Fruit fly (Drosophila melanogaster) whole organism, embryonic: ENCODE results near the gene CG3726.

ENCODE experiments used
- Aef1 ChIP-seq: fragments of 200-800 bp; sonication (Bioruptor generic); IDR thresholded peaks from 3 replicates; pipeline ENCODE4 v1.3.6; 2022; ENCODE audit warnings: missing biosample characterization, missing genetic modification characterization
- Bteb2 ChIP-seq: fragments of 200-800 bp; sonication (Bioruptor generic); optimal IDR thresholded peaks from 2 replicates; lab custom pipeline; 2016; ENCODE audit warnings: missing biosample characterization, missing genetic modification characterization
- CG10147 ChIP-seq: fragments of 200-800 bp; sonication (Bioruptor generic); optimal IDR thresholded peaks from 2 replicates; lab custom pipeline; 2019; ENCODE audit warnings: missing biosample characterization, mild to moderate bottlenecking, missing genetic modification characterization, moderate library complexity
- CG10654 ChIP-seq: fragments of 200-800 bp; sonication (Bioruptor generic); optimal IDR thresholded peaks from 2 replicates; lab custom pipeline; 2016; ENCODE audit warnings: missing biosample characterization, missing genetic modification characterization
- CG10979 ChIP-seq: fragments of 200-800 bp; sonication (Bioruptor generic); optimal IDR thresholded peaks from 2 replicates; lab custom pipeline; 2018; ENCODE audit warnings: missing biosample characterization, mild to moderate bottlenecking, missing genetic modification characterization, moderate library complexity
- CG12104 ChIP-seq: fragments of 200-800 bp; sonication (Bioruptor generic); optimal IDR thresholded peaks from 3 replicates; lab custom pipeline; 2016; ENCODE audit warnings: missing biosample characterization, missing genetic modification characterization
- CG12236 ChIP-seq: fragments of 200-800 bp; sonication (Bioruptor generic); optimal IDR thresholded peaks from 2 replicates; lab custom pipeline; 2016; ENCODE audit warnings: missing biosample characterization, missing genetic modification characterization
- CG12769 ChIP-seq: fragments of 200-800 bp; sonication (Bioruptor generic); optimal IDR thresholded peaks from 2 replicates; lab custom pipeline; 2019; ENCODE audit warnings: missing biosample characterization, mild to moderate bottlenecking, missing genetic modification characterization, moderate library complexity
- CG13424 ChIP-seq: fragments of 200-800 bp; sonication (Bioruptor generic); optimal IDR thresholded peaks from 2 replicates; lab custom pipeline; 2019; ENCODE audit warnings: missing biosample characterization, mild to moderate bottlenecking, missing genetic modification characterization, moderate library complexity
- CG14710 ChIP-seq: fragments of 200-800 bp; sonication (Bioruptor generic); optimal IDR thresholded peaks from 3 replicates; lab custom pipeline; 2019; ENCODE audit warnings: missing biosample characterization, mild to moderate bottlenecking, missing genetic modification characterization, moderate library complexity
- CG1647 ChIP-seq: fragments of 200-800 bp; sonication (Bioruptor generic); optimal IDR thresholded peaks from 3 replicates; lab custom pipeline; 2016; ENCODE audit warnings: missing biosample characterization, missing genetic modification characterization
- CG17328 ChIP-seq: fragments of 200-800 bp; sonication (Bioruptor generic); IDR thresholded peaks from 2 replicates; pipeline ENCODE4 v1.3.6; 2022; ENCODE audit warnings: missing biosample characterization, missing genetic modification characterization
- CG17612 ChIP-seq: fragments of 200-800 bp; sonication (Bioruptor generic); IDR thresholded peaks from 2 replicates; pipeline ENCODE4 v1.3.6; 2022; ENCODE audit warnings: missing biosample characterization, missing genetic modification characterization
- CG18476 ChIP-seq: fragments of 200-800 bp; sonication (Bioruptor generic); optimal IDR thresholded peaks from 2 replicates; lab custom pipeline; 2016; ENCODE audit warnings: missing biosample characterization, mild to moderate bottlenecking, missing genetic modification characterization
- CG2116 ChIP-seq: fragments of 200-800 bp; sonication (Bioruptor generic); optimal IDR thresholded peaks from 3 replicates; lab custom pipeline; 2018; ENCODE audit warnings: missing biosample characterization, mild to moderate bottlenecking, missing genetic modification characterization
- CG2129 ChIP-seq: fragments of 200-800 bp; sonication (Bioruptor generic); IDR thresholded peaks from 2 replicates; pipeline ENCODE4 v1.3.6; 2022; ENCODE audit warnings: missing biosample characterization, missing genetic modification characterization; ENCODE audit not compliant: partially characterized antibody
- CG2678 ChIP-seq: fragments of 200-800 bp; sonication (Bioruptor generic); optimal IDR thresholded peaks from 3 replicates; lab custom pipeline; 2019; ENCODE audit warnings: missing biosample characterization, mild to moderate bottlenecking, missing genetic modification characterization, moderate library complexity
- CG32772 ChIP-seq: fragments of 200-800 bp; sonication (Bioruptor generic); IDR thresholded peaks from 2 replicates; pipeline ENCODE4 v1.3.6; 2022; ENCODE audit warnings: missing biosample characterization, missing genetic modification characterization
- CG7357 ChIP-seq: fragments of 200-800 bp; sonication (Bioruptor generic); IDR thresholded peaks from 3 replicates; pipeline ENCODE4 v1.3.6; 2022; ENCODE audit warnings: missing biosample characterization, missing genetic modification characterization
- CG7556 ChIP-seq: fragments of 200-800 bp; sonication (Bioruptor generic); optimal IDR thresholded peaks from 2 replicates; lab custom pipeline; 2017; ENCODE audit warnings: missing biosample characterization, mild to moderate bottlenecking, missing genetic modification characterization
- CG7745 ChIP-seq: fragments of 200-800 bp; sonication (Bioruptor generic); optimal IDR thresholded peaks from 2 replicates; lab custom pipeline; 2018; ENCODE audit warnings: missing biosample characterization, mild to moderate bottlenecking, missing genetic modification characterization, moderate library complexity
- CG9437 ChIP-seq: fragments of 200-800 bp; sonication (Bioruptor generic); optimal IDR thresholded peaks from 2 replicates; lab custom pipeline; 2018; ENCODE audit warnings: missing biosample characterization, mild to moderate bottlenecking, missing genetic modification characterization
- CG9797 ChIP-seq: fragments of 200-800 bp; sonication (Bioruptor generic); optimal IDR thresholded peaks from 3 replicates; lab custom pipeline; 2018; ENCODE audit warnings: missing biosample characterization, mild to moderate bottlenecking, missing genetic modification characterization
- D19B ChIP-seq: fragments of 200-800 bp; sonication (Bioruptor generic); optimal IDR thresholded peaks from 2 replicates; lab custom pipeline; 2017; ENCODE audit warnings: missing biosample characterization, mild to moderate bottlenecking, missing genetic modification characterization
- Dbx ChIP-seq: fragments of 200-800 bp; sonication (Bioruptor generic); IDR thresholded peaks from 3 replicates; pipeline ENCODE4 v1.3.6; 2022; ENCODE audit warnings: missing biosample characterization, missing genetic modification characterization
- Dip2 ChIP-seq: fragments of 200-800 bp; sonication (Bioruptor generic); IDR thresholded peaks from 2 replicates; pipeline ENCODE4 v1.3.6; 2022; ENCODE audit warnings: missing biosample characterization, missing genetic modification characterization
- Drgx ChIP-seq: fragments of 200-800 bp; sonication (Bioruptor generic); IDR thresholded peaks from 2 replicates; pipeline ENCODE4 v1.3.6; 2022; ENCODE audit warnings: missing biosample characterization, missing genetic modification characterization
- HLH3B ChIP-seq: fragments of 200-800 bp; sonication (Bioruptor generic); IDR thresholded peaks from 2 replicates; pipeline ENCODE4 v1.3.6; 2022; ENCODE audit warnings: missing biosample characterization, missing genetic modification characterization
- Hand ChIP-seq: fragments of 200-800 bp; sonication (Bioruptor generic); optimal IDR thresholded peaks from 2 replicates; lab custom pipeline; 2017; ENCODE audit warnings: mild to moderate bottlenecking, missing biosample characterization, missing genetic modification reagents, missing genetic modification characterization
- NfI ChIP-seq: fragments of 200-800 bp; sonication (Bioruptor generic); optimal IDR thresholded peaks from 3 replicates; lab custom pipeline; 2018; ENCODE audit warnings: missing biosample characterization, mild to moderate bottlenecking, missing genetic modification characterization, moderate library complexity
- Ravus ChIP-seq: fragments of 200-800 bp; sonication (Bioruptor generic); IDR thresholded peaks from 2 replicates; pipeline ENCODE4 v1.3.6; 2022; ENCODE audit warnings: missing biosample characterization, missing genetic modification characterization
- Six4 ChIP-seq: fragments of 200-800 bp; sonication (Bioruptor generic); optimal IDR thresholded peaks from 2 replicates; lab custom pipeline; 2016; ENCODE audit warnings: missing biosample characterization, missing genetic modification characterization
- Trl ChIP-seq, 3 experiments: fragments of >200 bp in 2 of 3; fragments of 200-800 bp in 1 of 3; sonication (Bioruptor generic) in 1 of 3; optimal IDR thresholded peaks; 2 replicates in 1 of 3; 3 replicates in 2 of 3; lab custom pipeline; 2016 to 2017; ENCODE audit warnings: missing biosample characterization in 1 of 3, missing genetic modification characterization in 1 of 3
- Usf ChIP-seq: fragments of 200-800 bp; sonication (Bioruptor generic); optimal IDR thresholded peaks from 2 replicates; lab custom pipeline; 2017; ENCODE audit warnings: missing genotype, missing biosample characterization, missing genetic modification characterization
- amos ChIP-seq: fragments of 200-800 bp; sonication (Bioruptor generic); IDR thresholded peaks from 2 replicates; pipeline ENCODE4 v1.3.6; 2022; ENCODE audit warnings: missing biosample characterization, missing genetic modification characterization; ENCODE audit not compliant: partially characterized antibody
- ato ChIP-seq: fragments of 200-800 bp; sonication (Bioruptor generic); IDR thresholded peaks from 2 replicates; pipeline ENCODE4 v1.3.6; 2022; ENCODE audit warnings: missing biosample characterization, missing genetic modification characterization; ENCODE audit not compliant: partially characterized antibody
- br ChIP-seq: fragments of >200 bp; optimal IDR thresholded peaks from 2 replicates; lab custom pipeline; 2017
- btn ChIP-seq: fragments of 200-800 bp; sonication (Bioruptor generic); optimal IDR thresholded peaks from 2 replicates; lab custom pipeline; 2016; ENCODE audit warnings: missing biosample characterization, missing genetic modification characterization
- cg ChIP-seq: fragments of 200-800 bp; sonication (Bioruptor generic); optimal IDR thresholded peaks from 3 replicates; lab custom pipeline; 2019; ENCODE audit warnings: missing biosample characterization, mild to moderate bottlenecking, missing genetic modification characterization, moderate library complexity
- exex ChIP-seq: fragments of 200-800 bp; sonication (Bioruptor generic); optimal IDR thresholded peaks from 4 replicates; lab custom pipeline; 2018; ENCODE audit warnings: missing biosample characterization, mild to moderate bottlenecking, missing genetic modification characterization, moderate library complexity
- grn ChIP-seq: fragments of 200-800 bp; sonication (Bioruptor generic); optimal IDR thresholded peaks from 3 replicates; lab custom pipeline; 2017; ENCODE audit warnings: missing biosample characterization, missing genetic modification characterization
- gsb-n ChIP-seq: fragments of 200-800 bp; sonication (Bioruptor generic); optimal IDR thresholded peaks from 3 replicates; lab custom pipeline; 2018; ENCODE audit warnings: missing biosample characterization, mild to moderate bottlenecking, missing genetic modification characterization
- ham ChIP-seq: fragments of 200-800 bp; sonication (Bioruptor generic); IDR thresholded peaks from 2 replicates; pipeline ENCODE4 v1.3.6; 2022; ENCODE audit warnings: missing biosample characterization, missing genetic modification characterization
- jing ChIP-seq: fragments of 200-800 bp; sonication (Bioruptor generic); optimal IDR thresholded peaks from 2 replicates; lab custom pipeline; 2018; ENCODE audit warnings: missing biosample characterization, mild to moderate bottlenecking, missing genetic modification characterization
- kah ChIP-seq: fragments of 200-800 bp; sonication (Bioruptor generic); optimal IDR thresholded peaks from 2 replicates; lab custom pipeline; 2018; ENCODE audit warnings: missing biosample characterization, mild to moderate bottlenecking, missing genetic modification characterization
- lab ChIP-seq: fragments of 200-800 bp; sonication (Bioruptor generic); optimal IDR thresholded peaks from 3 replicates; lab custom pipeline; 2017; ENCODE audit warnings: missing biosample characterization, missing genetic modification characterization, mild to moderate bottlenecking, moderate library complexity, missing genetic modification reagents
- mirr ChIP-seq: fragments of 200-800 bp; sonication (Bioruptor generic); optimal IDR thresholded peaks from 3 replicates; lab custom pipeline; 2018; ENCODE audit warnings: missing biosample characterization, mild to moderate bottlenecking, missing genetic modification characterization
- pros ChIP-seq: fragments of 200-800 bp; sonication (Bioruptor generic); optimal IDR thresholded peaks from 3 replicates; lab custom pipeline; 2019; ENCODE audit warnings: missing biosample characterization, mild to moderate bottlenecking, missing genetic modification characterization, moderate library complexity
- sim ChIP-seq: fragments of 200-800 bp; sonication (Bioruptor generic); IDR thresholded peaks from 2 replicates; pipeline ENCODE4 v1.3.6; 2022; ENCODE audit warnings: missing biosample characterization, missing genetic modification characterization
- vfl ChIP-seq: fragments of 200-800 bp; sonication (Bioruptor generic); optimal IDR thresholded peaks from 2 replicates; lab custom pipeline; 2016; ENCODE audit warnings: missing biosample characterization, missing genetic modification characterization

Gene CG3726

DNA sequence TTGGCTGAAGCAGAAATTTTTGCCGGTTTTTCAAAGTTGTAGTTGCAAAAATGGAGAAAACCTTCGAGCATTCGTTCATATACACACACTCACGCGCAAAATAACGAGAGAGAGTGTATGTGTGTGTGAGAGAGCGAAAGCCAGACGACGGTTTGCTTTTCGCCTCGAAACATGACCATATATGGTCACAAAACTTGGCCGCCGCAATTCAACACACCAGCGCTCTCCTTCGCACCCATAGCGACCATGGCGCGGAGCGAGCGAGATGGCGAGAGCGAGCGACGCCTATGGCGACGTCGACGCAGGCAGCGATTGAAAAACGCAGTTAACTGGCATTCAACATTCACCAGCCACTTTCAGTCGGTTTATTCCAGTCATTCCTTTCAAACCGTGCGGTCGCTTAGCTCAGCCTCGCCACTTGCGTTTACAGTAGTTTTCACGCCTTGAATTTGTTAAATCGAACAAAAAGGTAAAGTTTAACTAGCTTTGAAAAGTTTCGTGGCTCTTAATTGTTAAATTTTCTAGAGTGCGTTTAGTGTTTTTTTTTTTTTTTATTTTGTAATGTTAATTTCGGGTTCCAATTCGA lies 15.2 kb upstream of the CG3726 start (continued):
- no peak for TF ChIP-seq CG10654 (GFP tag; lab: Kevin White, UChicago)
- no peak for TF ChIP-seq CG12236 (GFP tag; lab: Kevin White, UChicago)
- TF ChIP-seq jing (GFP tag; lab: Kevin White, UChicago), result no peak
- TF ChIP-seq CG2129 (GFP tag; lab: Robert Waterston, UW), result no peak
- peak; percentile 65 for TF ChIP-seq CG12769
- TF ChIP-seq CG7357 (GFP tag; lab: Robert Waterston, UW), result no peak
- TF ChIP-seq br (lab: Kevin White, UChicago), result no peak
- TF ChIP-seq CG7745 (tag; lab: Kevin White, UChicago), result no peak
- TF ChIP-seq Dbx, result peak; percentile 77; the same call in 2 of the 3 replicates
- TF ChIP-seq CG2678 (tag; lab: Kevin White, UChicago), result peak; percentile 19
- peak; percentile 11; the same call in 1 of the 2 replicates for TF ChIP-seq amos (GFP tag; lab: Robert Waterston, UW)
- no peak for TF ChIP-seq CG10147 (GFP tag; lab: Kevin White, UChicago)
- no peak for TF ChIP-seq Bteb2 (GFP tag; lab: Kevin White, UChicago)
- no peak for TF ChIP-seq HLH3B (GFP tag; lab: Robert Waterston, UW)
- TF ChIP-seq NfI, result no peak
- TF ChIP-seq sim (GFP tag; lab: Robert Waterston, UW), result no peak
- no peak for TF ChIP-seq vfl
- no peak for TF ChIP-seq CG32772
- peak; percentile 90 for TF ChIP-seq cg (GFP tag; lab: Kevin White, UChicago)
- TF ChIP-seq D19B (GFP tag; lab: Kevin White, UChicago), result no peak
- TF ChIP-seq CG14710 (tag; lab: Kevin White, UChicago), result no peak
- TF ChIP-seq CG12104, result no peak
- peak; percentile 44 for TF ChIP-seq pros (GFP tag; lab: Kevin White, UChicago)
- TF ChIP-seq btn (GFP tag; lab: Kevin White, UChicago), result no peak
- peak; percentile 24 for TF ChIP-seq kah
- TF ChIP-seq mirr (GFP tag; lab: Kevin White, UChicago), result no peak
- no peak for TF ChIP-seq CG13424 (tag; lab: Kevin White, UChicago)
- no peak for TF ChIP-seq Six4 (GFP tag; lab: Kevin White, UChicago)
- TF ChIP-seq Aef1 (GFP tag; lab: Robert Waterston, UW), result no peak
- TF ChIP-seq CG17328, result no peak
- TF ChIP-seq ham (GFP tag; lab: Robert Waterston, UW), result no peak
- no peak for TF ChIP-seq Usf (GFP tag; lab: Kevin White, UChicago)
- no peak for TF ChIP-seq Hand (GFP tag; lab: Kevin White, UChicago)
- TF ChIP-seq CG7556 (GFP tag; lab: Kevin White, UChicago), result no peak
- no peak for TF ChIP-seq CG17612 (GFP tag; lab: Robert Waterston, UW)
- no peak for TF ChIP-seq exex
- peak; percentile 47 for TF ChIP-seq gsb-n (tag; lab: Kevin White, UChicago)
- TF ChIP-seq grn (GFP tag; lab: Kevin White, UChicago), result no peak
- TF ChIP-seq Ravus (GFP tag; lab: Robert Waterston, UW), result no peak
- peak; percentile 22 for TF ChIP-seq CG10979 (tag; lab: Kevin White, UChicago)
- 0 out of 2 replicates have a peak, but pooled peaks have one; percentile 20 for TF ChIP-seq ato (GFP tag; lab: Robert Waterston, UW)
- no peak for TF ChIP-seq CG9437
- TF ChIP-seq CG9797 (GFP tag; lab: Kevin White, UChicago), result no peak
- TF ChIP-seq CG1647 (GFP tag; lab: Kevin White, UChicago), result no peak
- TF ChIP-seq Drgx (GFP tag; lab: Robert Waterston, UW), result 0 out of 2 replicates have a peak, but pooled peaks have one; percentile 38
- peak; percentile 23 for TF ChIP-seq CG2116 (GFP tag; lab: Kevin White, UChicago)
- peak; percentile 51 for TF ChIP-seq CG18476 (GFP tag; lab: Kevin White, UChicago)
- TF ChIP-seq Dip2 (GFP tag; lab: Robert Waterston, UW), result no peak
- TF ChIP-seq lab (GFP tag; lab: Kevin White, UChicago), result peak; percentile 72
- peak; percentile 65 for TF ChIP-seq Trl (optimal IDR thresholded peaks at IDR 0.05; lab: Kevin White, UChicago)
- TF ChIP-seq Trl (GFP tag; optimal IDR thresholded peaks at IDR 0.05; lab: Kevin White, UChicago), result peak; percentile 29
